Worm (Caenorhabditis elegans) whole organism, L4 larva: ENCODE measurements around the gene esyt-2.

ENCODE experiments used
- daf-8 ChIP-seq: fragments of 200-800 bp; sonication (Bioruptor generic); IDR thresholded peaks from 2 replicates; pipeline ENCODE4 v1.3.6; 2022; ENCODE audit warnings: missing genetic modification characterization, missing compliant biosample characterization
- fos-1 ChIP-seq: fragments of 150-350 bp; optimal IDR thresholded peaks from 2 replicates; lab custom pipeline; 2014; ENCODE audit warnings: missing biosample characterization, missing genetic modification characterization
- lin-13 ChIP-seq: fragments of 150-350 bp; optimal IDR thresholded peaks from 2 replicates; lab custom pipeline; 2014; ENCODE audit warnings: missing biosample characterization, missing genetic modification reagents, missing genetic modification characterization
- nhr-11 ChIP-seq: fragments of 150-350 bp; optimal IDR thresholded peaks from 2 replicates; lab custom pipeline; 2014; ENCODE audit warnings: missing biosample characterization, missing genetic modification characterization

- no peak for TF ChIP-seq fos-1 (tag; lab: Kevin White, UChicago)
- TF ChIP-seq daf-8 = no peak
- no peak for TF ChIP-seq nhr-11
- no peak for TF ChIP-seq lin-13
Measured at ce11 chrIII:6221403-6221802, 9.4 kb downstream of the esyt-2 start.
